Worm (Caenorhabditis elegans) whole organism, young adult: Measurements from ENCODE around the gene K11H3.2.

Source experiments
- B0035.1 ChIP-seq: sonication (generic microtip); optimal IDR thresholded peaks from 2 replicates; lab custom pipeline; 2016; ENCODE audit warnings: missing genetic modification characterization, mild to moderate bottlenecking, missing compliant biosample characterization, missing genotype, missing genetic modification reagents
- B0261.1 ChIP-seq: sonication (generic microtip); optimal IDR thresholded peaks from 2 replicates; lab custom pipeline; 2016; ENCODE audit warnings: mild to moderate bottlenecking, missing genetic modification characterization, moderate library complexity, missing compliant biosample characterization
- F10E7.11 ChIP-seq: sonication (generic microtip); optimal IDR thresholded peaks from 2 replicates; lab custom pipeline; 2017; ENCODE audit warnings: mild to moderate bottlenecking, missing genetic modification characterization, moderate library complexity, missing compliant biosample characterization
- F23B12.7 ChIP-seq: sonication (generic microtip); optimal IDR thresholded peaks from 2 replicates; lab custom pipeline; 2017; ENCODE audit warnings: missing genetic modification characterization, mild to moderate bottlenecking, missing compliant biosample characterization, antibody characterized with exemption, moderate library complexity; ENCODE audit not compliant: insufficient read depth
- F49E8.2 ChIP-seq: sonication (generic microtip); optimal IDR thresholded peaks from 3 replicates; lab custom pipeline; 2017; ENCODE audit warnings: missing genetic modification characterization, mild to moderate bottlenecking, missing compliant biosample characterization, antibody characterized with exemption, moderate library complexity; ENCODE audit not compliant: insufficient read depth
- F52B5.7 ChIP-seq: sonication (generic microtip); optimal IDR thresholded peaks from 2 replicates; lab custom pipeline; 2016; ENCODE audit warnings: mild to moderate bottlenecking, missing genetic modification characterization, missing compliant biosample characterization
- F57A8.1 ChIP-seq: fragments of 200-800 bp; sonication (Bioruptor generic); optimal IDR thresholded peaks from 2 replicates; lab custom pipeline; 2018; ENCODE audit warnings: mild to moderate bottlenecking, missing genetic modification characterization, moderate library complexity, missing compliant biosample characterization
- F57C9.4 ChIP-seq: sonication (generic microtip); optimal IDR thresholded peaks from 2 replicates; lab custom pipeline; 2017; ENCODE audit warnings: mild to moderate bottlenecking, missing genetic modification characterization, missing compliant biosample characterization
- K12H6.12 ChIP-seq: fragments of 200-800 bp; sonication (Bioruptor generic); optimal IDR thresholded peaks from 2 replicates; lab custom pipeline; 2018; ENCODE audit warnings: mild to moderate bottlenecking, missing genetic modification characterization, missing compliant biosample characterization
- Y56A3A.18 ChIP-seq: fragments of 200-800 bp; sonication (Bioruptor generic); IDR thresholded peaks from 2 replicates; pipeline ENCODE4 v1.3.6; 2022; ENCODE audit warnings: missing genetic modification reagents, missing genetic modification characterization, missing compliant biosample characterization
- Y79H2A.3 ChIP-seq: fragments of 200-800 bp; sonication (Bioruptor generic); conservative IDR thresholded peaks from 2 replicates; pipeline ENCODE4 v1.3.6; 2022; ENCODE audit warnings: missing genetic modification reagents, missing genetic modification characterization, missing compliant biosample characterization
- Y95B8A.8 ChIP-seq: fragments of 200-800 bp; sonication (Bioruptor generic); IDR thresholded peaks from 2 replicates; pipeline ENCODE4 v1.3.6; 2022; ENCODE audit warnings: missing genetic modification reagents, missing genetic modification characterization, missing compliant biosample characterization
- atf-7 ChIP-seq: sonication (generic microtip); optimal IDR thresholded peaks from 2 replicates; lab custom pipeline; 2017; ENCODE audit warnings: mild to moderate bottlenecking, missing genetic modification characterization, missing compliant biosample characterization
- athp-1 ChIP-seq: sonication (generic microtip); optimal IDR thresholded peaks from 2 replicates; lab custom pipeline; 2017; ENCODE audit warnings: mild to moderate bottlenecking, missing genetic modification characterization, missing compliant biosample characterization
- bed-1 ChIP-seq: fragments of 200-800 bp; sonication (Bioruptor generic); IDR thresholded peaks from 2 replicates; pipeline ENCODE4 v1.3.6; 2022; ENCODE audit warnings: missing genetic modification reagents, missing genetic modification characterization, missing compliant biosample characterization
- ccch-3 ChIP-seq: fragments of 200-800 bp; sonication (Bioruptor generic); optimal IDR thresholded peaks from 2 replicates; lab custom pipeline; 2018; ENCODE audit warnings: mild to moderate bottlenecking, missing genetic modification characterization, missing compliant biosample characterization
- cebp-1 ChIP-seq, 2 experiments: fragments of 200-800 bp in 1 of 2; sonication (Bioruptor generic) in 1 of 2; sonication (generic microtip) in 1 of 2; IDR thresholded peaks in 1 of 2; optimal IDR thresholded peaks in 1 of 2; 2 replicates each; pipeline versions ENCODE4 v1.3.6 to Lab custom; 2017 to 2022; ENCODE audit warnings: missing compliant biosample characterization in 2 of 2, missing genetic modification characterization in 2 of 2, mild to moderate bottlenecking in 1 of 2, missing genetic modification reagents in 1 of 2, moderate library complexity in 1 of 2
- ceh-27 ChIP-seq: fragments of 200-800 bp; sonication (Bioruptor generic); optimal IDR thresholded peaks from 2 replicates; lab custom pipeline; 2018; ENCODE audit warnings: mild to moderate bottlenecking, missing genetic modification characterization, moderate library complexity, missing compliant biosample characterization
- ceh-58 ChIP-seq: fragments of 200-800 bp; sonication (Bioruptor generic); IDR thresholded peaks from 2 replicates; pipeline ENCODE4 v1.3.6; 2022; ENCODE audit warnings: missing genetic modification characterization, missing compliant biosample characterization
- ceh-79 ChIP-seq: sonication (generic microtip); optimal IDR thresholded peaks from 2 replicates; lab custom pipeline; 2017; ENCODE audit warnings: mild to moderate bottlenecking, missing genetic modification characterization, missing compliant biosample characterization
- die-1 ChIP-seq: sonication (generic microtip); optimal IDR thresholded peaks from 2 replicates; lab custom pipeline; 2016; ENCODE audit warnings: missing genotype, mild to moderate bottlenecking, missing genetic modification characterization, missing compliant biosample characterization
- dpl-1 ChIP-seq: fragments of 150-350 bp; optimal IDR thresholded peaks from 2 replicates; lab custom pipeline; 2014; ENCODE audit warnings: missing biosample characterization, missing genetic modification reagents, missing genetic modification characterization
- efl-1 ChIP-seq: fragments of 150-350 bp; optimal IDR thresholded peaks from 2 replicates; lab custom pipeline; 2014; ENCODE audit warnings: missing biosample characterization, missing genetic modification reagents, missing genetic modification characterization
- him-1 ChIP-seq: sonication (generic microtip); optimal IDR thresholded peaks from 2 replicates; lab custom pipeline; 2016; ENCODE audit warnings: missing genotype, missing genetic modification reagents, missing genetic modification characterization, missing compliant biosample characterization
- hlh-26 ChIP-seq: fragments of 200-800 bp; sonication (Bioruptor generic); conservative IDR thresholded peaks from 2 replicates; pipeline ENCODE4 v1.3.6; 2022; ENCODE audit warnings: missing genetic modification reagents, missing genetic modification characterization, missing compliant biosample characterization
- lin-35 ChIP-seq, 3 experiments: fragments of 150-350 bp in 2 of 3; sonication (generic microtip) in 1 of 3; optimal IDR thresholded peaks; 2 replicates each; lab custom pipeline; 2014 to 2018; ENCODE audit warnings: missing biosample characterization in 3 of 3, missing genetic modification characterization in 3 of 3, missing genetic modification reagents in 3 of 3
- lin-40 ChIP-seq: sonication (generic microtip); optimal IDR thresholded peaks from 2 replicates; lab custom pipeline; 2016; ENCODE audit warnings: missing genetic modification characterization, mild to moderate bottlenecking, missing compliant biosample characterization, missing genotype, missing genetic modification reagents
- lsl-1 ChIP-seq: fragments of 200-800 bp; sonication (Bioruptor generic); optimal IDR thresholded peaks from 2 replicates; lab custom pipeline; 2018; ENCODE audit warnings: mild to moderate bottlenecking, missing genetic modification characterization, moderate library complexity, missing compliant biosample characterization
- lsy-27 ChIP-seq: sonication (generic microtip); optimal IDR thresholded peaks from 2 replicates; lab custom pipeline; 2017; ENCODE audit warnings: missing genetic modification characterization, mild to moderate bottlenecking, missing compliant biosample characterization, antibody characterized with exemption, missing genotype, borderline replicate concordance; ENCODE audit not compliant: insufficient read depth
- madf-8 ChIP-seq: fragments of 200-800 bp; sonication (Bioruptor generic); conservative IDR thresholded peaks from 2 replicates; pipeline ENCODE4 v1.3.6; 2022; ENCODE audit warnings: missing genetic modification reagents, missing genetic modification characterization, missing compliant biosample characterization
- mcd-1 ChIP-seq: fragments of 200-800 bp; sonication (Bioruptor generic); IDR thresholded peaks from 2 replicates; pipeline ENCODE4 v1.3.6; 2022; ENCODE audit warnings: missing genetic modification reagents, missing genetic modification characterization, missing compliant biosample characterization
- mxl-1 ChIP-seq: sonication (generic microtip); optimal IDR thresholded peaks from 2 replicates; lab custom pipeline; 2016; ENCODE audit warnings: missing genetic modification characterization, missing compliant biosample characterization
- nhr-120 ChIP-seq: fragments of 200-800 bp; sonication (Bioruptor generic); IDR thresholded peaks from 2 replicates; pipeline ENCODE4 v1.3.6; 2022; ENCODE audit warnings: missing genetic modification characterization, missing compliant biosample characterization
- nhr-179 ChIP-seq: sonication (generic microtip); optimal IDR thresholded peaks from 2 replicates; lab custom pipeline; 2016; ENCODE audit warnings: mild to moderate bottlenecking, missing genetic modification characterization, missing compliant biosample characterization
- nhr-27 ChIP-seq: fragments of 200-800 bp; sonication (Bioruptor generic); optimal IDR thresholded peaks from 2 replicates; lab custom pipeline; 2018; ENCODE audit warnings: mild to moderate bottlenecking, missing genetic modification characterization, moderate library complexity, missing compliant biosample characterization
- rpc-1 ChIP-seq, 2 experiments: fragments of 150-350 bp in 1 of 2; sonication (generic microtip) in 1 of 2; optimal IDR thresholded peaks; 2 replicates each; lab custom pipeline; 2014 to 2018; ENCODE audit warnings: missing biosample characterization in 1 of 2, missing genetic modification characterization in 1 of 2, missing genetic modification reagents in 1 of 2, missing genotype in 1 of 2
- snpc-1.1 ChIP-seq: sonication (generic microtip); optimal IDR thresholded peaks from 2 replicates; lab custom pipeline; 2017; ENCODE audit warnings: missing genetic modification characterization, mild to moderate bottlenecking, missing compliant biosample characterization, antibody characterized with exemption, moderate library complexity, missing genotype, missing genetic modification reagents; ENCODE audit not compliant: insufficient read depth
- snpc-1.3 ChIP-seq: sonication (generic microtip); optimal IDR thresholded peaks from 2 replicates; lab custom pipeline; 2017; ENCODE audit warnings: missing genetic modification characterization, mild to moderate bottlenecking, missing compliant biosample characterization, antibody characterized with exemption, moderate library complexity, missing genotype, missing genetic modification reagents; ENCODE audit not compliant: insufficient read depth
- snpc-3.4 ChIP-seq: sonication (generic microtip); optimal IDR thresholded peaks from 2 replicates; lab custom pipeline; 2017; ENCODE audit warnings: missing genetic modification characterization, mild to moderate bottlenecking, missing compliant biosample characterization, antibody characterized with exemption, moderate library complexity, missing genotype, missing genetic modification reagents
- tlf-1 ChIP-seq: fragments of 200-800 bp; sonication (Bioruptor generic); optimal IDR thresholded peaks from 2 replicates; lab custom pipeline; 2018; ENCODE audit warnings: mild to moderate bottlenecking, missing genetic modification characterization, missing compliant biosample characterization
- unc-130 ChIP-seq: sonication (generic microtip); optimal IDR thresholded peaks from 2 replicates; lab custom pipeline; 2016; ENCODE audit warnings: missing genetic modification reagents, missing genetic modification characterization, missing compliant biosample characterization
- unc-62 ChIP-seq: fragments of 150-350 bp; optimal IDR thresholded peaks from 2 replicates; lab custom pipeline; 2014; ENCODE audit warnings: missing biosample characterization, missing genetic modification reagents, missing genetic modification characterization
- ztf-25 ChIP-seq: fragments of 200-800 bp; sonication (Bioruptor generic); IDR thresholded peaks from 2 replicates; pipeline ENCODE4 v1.3.6; 2022; ENCODE audit warnings: missing genetic modification reagents, missing genetic modification characterization, missing compliant biosample characterization

K11H3.2 gene

ce11 chrIII:9818763-9819162 is 27.4 kb upstream of the K11H3.2 start, which contains the start of gene panl-3 (continued):
- peak; percentile 41 for TF ChIP-seq F23B12.7 (tag; lab: Kevin White, UChicago)
- TF ChIP-seq madf-8, result no peak
- peak; percentile 37 for TF ChIP-seq lin-40
- no peak for TF ChIP-seq die-1 (tag; lab: Kevin White, UChicago)
- TF ChIP-seq atf-7 (tag; lab: Kevin White, UChicago), result no peak
- TF ChIP-seq unc-130, result no peak
- TF ChIP-seq rpc-1 (optimal IDR thresholded peaks at IDR 0.05; lab: Kevin White, UChicago), result no peak
- TF ChIP-seq rpc-1 (tag; optimal IDR thresholded peaks at IDR 0.05; lab: Kevin White, UChicago), result no peak
- TF ChIP-seq unc-62 (GFP tag; lab: Kevin White, UChicago), result no peak
- TF ChIP-seq snpc-1.3 (tag; lab: Kevin White, UChicago), result no peak
- no peak for TF ChIP-seq him-1 (tag; lab: Kevin White, UChicago)
- no peak for TF ChIP-seq tlf-1
- TF ChIP-seq hlh-26 (GFP tag; lab: Robert Waterston, UW), result no peak
- TF ChIP-seq ztf-25 (GFP tag; lab: Robert Waterston, UW), result no peak
- TF ChIP-seq lsy-27 (tag; lab: Kevin White, UChicago), result no peak
- peak; percentile 47; the same call in 1 of the 2 replicates for TF ChIP-seq cebp-1 (GFP tag; IDR thresholded peaks at IDR 0.05; lab: Robert Waterston, UW)
- peak; percentile 64 for TF ChIP-seq cebp-1 (tag; optimal IDR thresholded peaks at IDR 0.05; lab: Kevin White, UChicago)
- TF ChIP-seq F57A8.1, result no peak
- no peak for TF ChIP-seq nhr-120 (GFP tag; lab: Robert Waterston, UW)
- no peak for TF ChIP-seq lsl-1
- peak; percentile 49 for TF ChIP-seq ceh-27 (GFP tag; lab: Kevin White, UChicago)
- TF ChIP-seq mxl-1 (tag; lab: Kevin White, UChicago), result no peak
- no peak for TF ChIP-seq athp-1 (tag; lab: Kevin White, UChicago)
- TF ChIP-seq Y95B8A.8 (GFP tag; lab: Robert Waterston, UW), result no peak
- TF ChIP-seq Y79H2A.3, result no peak
- peak; percentile 56 for TF ChIP-seq K12H6.12 (tag; lab: Kevin White, UChicago)
- TF ChIP-seq Y56A3A.18, result no peak
- TF ChIP-seq dpl-1, result peak; percentile 0
- no peak for TF ChIP-seq ceh-58 (GFP tag; lab: Robert Waterston, UW)

DNA sequence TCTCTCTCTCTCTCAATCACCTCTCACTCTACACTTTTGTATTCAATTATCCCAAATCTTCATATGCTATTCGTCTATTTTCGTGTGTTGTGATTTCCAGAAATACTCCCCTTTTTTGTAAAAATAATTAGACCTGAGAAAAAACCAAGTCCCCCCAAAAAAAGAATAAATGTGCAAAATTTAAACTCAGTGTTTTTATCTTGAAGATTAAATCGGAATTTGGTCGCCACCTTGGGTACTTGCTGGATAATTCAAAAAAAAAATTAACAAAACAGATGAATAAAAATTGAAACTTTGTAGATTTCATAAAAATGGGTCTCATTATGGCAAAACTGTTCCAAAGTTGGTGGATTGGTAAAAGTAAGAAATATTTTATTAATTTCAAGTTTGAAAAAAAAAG is 23.3 kb upstream of the K11H3.2 start, which contains the start of gene arl-5:
TSS of gene arl-5 (plus strand) at position 301 of the 400 bp plus-strand sequence.
- TF ChIP-seq B0035.1 (no peak), snpc-3.4 (tag; lab: Kevin White, UChicago) (no peak), ceh-79 (tag; lab: Kevin White, UChicago) (no peak), nhr-179 (no peak)

DNA sequence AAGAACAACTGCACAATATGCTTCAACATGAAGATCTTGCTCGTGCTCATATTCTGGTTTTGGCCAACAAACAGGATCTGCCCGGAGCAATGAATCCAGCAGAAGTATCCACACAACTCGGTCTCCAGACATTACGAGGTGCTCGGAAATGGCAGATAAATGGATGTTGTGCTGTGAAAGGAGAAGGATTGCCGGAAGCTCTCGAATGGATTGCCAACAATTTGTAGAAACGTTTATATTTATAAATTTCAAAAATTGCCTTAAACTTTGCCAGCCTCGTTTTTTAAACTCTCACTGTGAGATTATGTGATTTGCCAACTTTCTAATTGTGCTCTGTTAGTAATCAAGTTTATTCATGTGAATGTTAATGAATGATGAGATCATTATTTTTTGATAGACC is 22.4 kb upstream of the K11H3.2 start:
- TF ChIP-seq F57C9.4, result no peak
- no peak for TF ChIP-seq lin-40
- no peak for TF ChIP-seq F49E8.2 (tag; lab: Kevin White, UChicago)
- no peak for TF ChIP-seq bed-1 (GFP tag; lab: Robert Waterston, UW)
- TF ChIP-seq lin-35 (GFP tag; optimal IDR thresholded peaks at IDR 0.05; lab: Kevin White, UChicago), result no peak
- TF ChIP-seq efl-1 (GFP tag; lab: Kevin White, UChicago), result no peak
- no peak for TF ChIP-seq nhr-27 (tag; lab: Kevin White, UChicago)
- no peak for TF ChIP-seq ceh-58 (GFP tag; lab: Robert Waterston, UW)
- TF ChIP-seq snpc-1.1 (tag; lab: Kevin White, UChicago), result no peak
- TF ChIP-seq ztf-25 (GFP tag; lab: Robert Waterston, UW), result no peak
- TF ChIP-seq ccch-3, result no peak
- no peak for TF ChIP-seq mcd-1 (GFP tag; lab: Robert Waterston, UW)
- no peak for TF ChIP-seq F52B5.7 (tag; lab: Kevin White, UChicago)
- TF ChIP-seq B0261.1 (tag; lab: Kevin White, UChicago), result no peak
- TF ChIP-seq F10E7.11 (tag; lab: Kevin White, UChicago), result no peak
